Worm (Caenorhabditis elegans): Measurements from ENCODE around the gene C38D9.8.

ce11 chrV:17539289-17539688 lies 13.4 kb downstream of the C38D9.8 start:
- TF ChIP-seq mls-2 (tag; optimal IDR thresholded peaks at IDR 0.05), result no peak
- no peak for TF ChIP-seq mep-1 (tag; optimal IDR thresholded peaks at IDR 0.05)
- TF ChIP-seq unc-39 (tag; optimal IDR thresholded peaks at IDR 0.05), result no peak
- no peak for TF ChIP-seq nhr-237 (tag; optimal IDR thresholded peaks at IDR 0.05)
- no peak for TF ChIP-seq nhr-12 (tag; optimal IDR thresholded peaks at IDR 0.05)
- TF ChIP-seq elt-1 (tag; optimal IDR thresholded peaks at IDR 0.05; ENCODE audit: borderline replicate concordance, insufficient read depth), result no peak
- no peak for TF ChIP-seq sptf-1 (tag; optimal IDR thresholded peaks at IDR 0.05)
- no peak for TF ChIP-seq pha-4 (tag; optimal IDR thresholded peaks at IDR 0.05)

Data from whole organism, mixed stage, embryonic.